Worm (Caenorhabditis elegans) whole organism, L4 larva: ENCODE data around the gene rha-2.

ENCODE experiments used
- F10B5.3 ChIP-seq: sonication (generic microtip); optimal IDR thresholded peaks from 2 replicates; lab custom pipeline; 2016; ENCODE audit warnings: mild to moderate bottlenecking, missing genetic modification characterization, missing compliant biosample characterization
- F44E2.7 ChIP-seq: fragments of 200-800 bp; sonication (Bioruptor generic); IDR thresholded peaks from 2 replicates; pipeline ENCODE4 v2.1.2; 2022; ENCODE audit warnings: missing genetic modification characterization, missing compliant biosample characterization
- F49E8.2 ChIP-seq: sonication (generic microtip); optimal IDR thresholded peaks from 2 replicates; lab custom pipeline; 2016; ENCODE audit warnings: missing compliant biosample characterization, mild to moderate bottlenecking, missing genetic modification characterization, borderline replicate concordance
- T20F7.1 ChIP-seq: fragments of 200-800 bp; sonication (Bioruptor generic); optimal IDR thresholded peaks from 2 replicates; lab custom pipeline; 2018; ENCODE audit warnings: mild to moderate bottlenecking, missing genetic modification characterization, missing compliant biosample characterization
- Y105C5A.15 ChIP-seq: fragments of 200-800 bp; sonication (Bioruptor generic); IDR thresholded peaks from 2 replicates; pipeline ENCODE4 v1.3.6; 2022; ENCODE audit warnings: missing genetic modification characterization, missing compliant biosample characterization
- Y48G9A.11 ChIP-seq: fragments of 200-800 bp; sonication (Bioruptor generic); IDR thresholded peaks from 2 replicates; pipeline ENCODE4 v1.3.6; 2022; ENCODE audit warnings: missing genetic modification reagents, missing genetic modification characterization, missing compliant biosample characterization
- ZK546.5 ChIP-seq, 2 experiments: sonication (generic microtip); optimal IDR thresholded peaks; 2 replicates each; lab custom pipeline; 2017; ENCODE audit warnings: missing biosample characterization in 2 of 2, missing genetic modification characterization in 2 of 2
- aha-1 ChIP-seq: fragments of 150-350 bp; peaks from one replicate; lab custom pipeline; 2014; ENCODE audit warnings: missing biosample characterization, missing genetic modification characterization
- arid-1 ChIP-seq: fragments of 200-800 bp; sonication (Bioruptor generic); conservative IDR thresholded peaks from 2 replicates; pipeline ENCODE4 v1.3.6; 2022; ENCODE audit warnings: missing genetic modification reagents, missing genetic modification characterization, missing compliant biosample characterization
- attf-4 ChIP-seq: sonication (generic microtip); optimal IDR thresholded peaks from 3 replicates; lab custom pipeline; 2017; ENCODE audit warnings: missing biosample characterization, missing genetic modification characterization
- ceh-20 ChIP-seq: fragments of 200-800 bp; sonication (Bioruptor generic); IDR thresholded peaks from 2 replicates; pipeline ENCODE4 v1.3.6; 2022; ENCODE audit warnings: missing genetic modification reagents, missing genetic modification characterization, missing compliant biosample characterization
- ces-1 ChIP-seq: fragments of 150-350 bp; sonication (generic microtip); optimal IDR thresholded peaks from 4 replicates; lab custom pipeline; 2014; ENCODE audit warnings: missing biosample characterization, missing genetic modification reagents, missing genetic modification characterization
- daf-19 ChIP-seq: fragments of 200-800 bp; sonication (Bioruptor generic); conservative IDR thresholded peaks from 2 replicates; pipeline ENCODE4 v1.3.6; 2022; ENCODE audit warnings: missing genetic modification characterization, missing compliant biosample characterization
- dmd-8 ChIP-seq: fragments of 200-800 bp; sonication (Bioruptor generic); IDR thresholded peaks from 2 replicates; pipeline ENCODE4 v1.3.6; 2022; ENCODE audit warnings: missing genetic modification characterization, missing compliant biosample characterization
- dmd-9 ChIP-seq: fragments of 200-800 bp; sonication (Bioruptor generic); IDR thresholded peaks from 2 replicates; pipeline ENCODE4 v1.3.6; 2022; ENCODE audit warnings: missing genetic modification reagents, missing genetic modification characterization, missing compliant biosample characterization
- duxl-1 ChIP-seq: sonication (generic microtip); optimal IDR thresholded peaks from 2 replicates; lab custom pipeline; 2016; ENCODE audit warnings: mild to moderate bottlenecking, missing genetic modification characterization, moderate library complexity, missing compliant biosample characterization; ENCODE audit not compliant: poor library complexity
- hmg-1.1 ChIP-seq: fragments of 200-800 bp; sonication (Bioruptor generic); IDR thresholded peaks from 2 replicates; pipeline ENCODE4 v1.3.6; 2022; ENCODE audit warnings: missing genetic modification reagents, missing genetic modification characterization, missing compliant biosample characterization
- jun-1 ChIP-seq: fragments of 150-350 bp; optimal IDR thresholded peaks from 2 replicates; lab custom pipeline; 2014; ENCODE audit warnings: missing biosample characterization, missing genetic modification reagents, missing genetic modification characterization
- lin-1 ChIP-seq: fragments of 200-800 bp; sonication (Bioruptor generic); IDR thresholded peaks from 2 replicates; pipeline ENCODE4 v1.3.6; 2022; ENCODE audit warnings: missing genetic modification reagents, missing genetic modification characterization, missing compliant biosample characterization
- lin-13 ChIP-seq: fragments of 150-350 bp; optimal IDR thresholded peaks from 2 replicates; lab custom pipeline; 2014; ENCODE audit warnings: missing biosample characterization, missing genetic modification reagents, missing genetic modification characterization
- lin-29 ChIP-seq: fragments of 200-800 bp; sonication (Bioruptor generic); IDR thresholded peaks from 2 replicates; pipeline ENCODE4 v1.3.6; 2022; ENCODE audit warnings: missing genetic modification reagents, missing genetic modification characterization, missing compliant biosample characterization
- lsy-2 ChIP-seq, 2 experiments: fragments of 150-350 bp in 1 of 2; sonication (generic microtip) in 1 of 2; optimal IDR thresholded peaks; 2 replicates each; lab custom pipeline; 2014 to 2017; ENCODE audit warnings: missing biosample characterization in 2 of 2, missing genetic modification characterization in 2 of 2
- mdl-1 ChIP-seq, 2 experiments: fragments of 150-350 bp in 1 of 2; sonication (generic microtip) in 1 of 2; optimal IDR thresholded peaks; 2 replicates each; lab custom pipeline; 2014 to 2017; ENCODE audit warnings: missing biosample characterization in 2 of 2, missing genetic modification characterization in 2 of 2
- mxl-2 ChIP-seq: fragments of 200-800 bp; sonication (Bioruptor generic); conservative IDR thresholded peaks from 2 replicates; pipeline ENCODE4 v1.3.6; 2022; ENCODE audit warnings: missing genetic modification reagents, missing genetic modification characterization, missing compliant biosample characterization
- mxl-3 ChIP-seq: fragments of 200-800 bp; sonication (Bioruptor generic); optimal IDR thresholded peaks from 2 replicates; lab custom pipeline; 2018; ENCODE audit warnings: mild to moderate bottlenecking, missing genetic modification characterization, missing compliant biosample characterization
- nhr-102 ChIP-seq: sonication (generic microtip); optimal IDR thresholded peaks from 2 replicates; lab custom pipeline; 2016; ENCODE audit warnings: mild to moderate bottlenecking, missing genetic modification characterization, moderate library complexity, missing compliant biosample characterization
- nhr-237 ChIP-seq: sonication (generic microtip); optimal IDR thresholded peaks from 2 replicates; lab custom pipeline; 2017; ENCODE audit warnings: missing biosample characterization, missing genetic modification characterization
- nhr-25 ChIP-seq: sonication (generic microtip); optimal IDR thresholded peaks from 2 replicates; lab custom pipeline; 2017; ENCODE audit warnings: missing genetic modification characterization, mild to moderate bottlenecking, missing compliant biosample characterization, antibody characterized with exemption, moderate library complexity, borderline replicate concordance; ENCODE audit not compliant: insufficient read depth
- nhr-28 ChIP-seq: fragments of 150-350 bp; optimal IDR thresholded peaks from 2 replicates; lab custom pipeline; 2014; ENCODE audit warnings: missing biosample characterization, missing genetic modification characterization
- nhr-48 ChIP-seq: sonication (generic microtip); optimal IDR thresholded peaks from 2 replicates; lab custom pipeline; 2016; ENCODE audit warnings: mild to moderate bottlenecking, missing genetic modification characterization, missing compliant biosample characterization
- nhr-6 ChIP-seq: fragments of 150-350 bp; optimal IDR thresholded peaks from 2 replicates; lab custom pipeline; 2014; ENCODE audit warnings: missing biosample characterization, missing genetic modification characterization
- pha-4 ChIP-seq, 2 experiments: fragments of 150-350 bp in 1 of 2; fragments of 200-800 bp in 1 of 2; sonication (Bioruptor generic) in 1 of 2; IDR thresholded peaks in 1 of 2; optimal IDR thresholded peaks in 1 of 2; 2 replicates each; pipeline versions ENCODE4 v1.3.6 to Lab custom; 2014 to 2022; ENCODE audit warnings: missing genetic modification characterization in 2 of 2, missing genetic modification reagents in 2 of 2, missing biosample characterization in 1 of 2, missing compliant biosample characterization in 1 of 2
- php-3 ChIP-seq: fragments of 200-800 bp; sonication (Bioruptor generic); IDR thresholded peaks from 2 replicates; pipeline ENCODE4 v1.3.6; 2022; ENCODE audit warnings: missing genetic modification reagents, missing genetic modification characterization, missing compliant biosample characterization
- rbr-2 ChIP-seq: sonication (generic microtip); optimal IDR thresholded peaks from 2 replicates; lab custom pipeline; 2016; ENCODE audit warnings: missing genotype, missing genetic modification characterization, missing compliant biosample characterization
- sdz-12 ChIP-seq: fragments of 200-800 bp; sonication (Bioruptor generic); optimal IDR thresholded peaks from 2 replicates; lab custom pipeline; 2018; ENCODE audit warnings: mild to moderate bottlenecking, missing genetic modification characterization, missing compliant biosample characterization
- set-16 ChIP-seq: fragments of 200-800 bp; sonication (Bioruptor generic); IDR thresholded peaks from 2 replicates; pipeline ENCODE4 v1.3.6; 2022; ENCODE audit warnings: missing genetic modification reagents, missing genetic modification characterization, missing compliant biosample characterization
- snpc-4 ChIP-seq: fragments of 150-350 bp; optimal IDR thresholded peaks from 2 replicates; lab custom pipeline; 2014; ENCODE audit warnings: missing biosample characterization, missing genetic modification characterization
- spr-1 ChIP-seq: sonication (generic microtip); optimal IDR thresholded peaks from 2 replicates; lab custom pipeline; 2016; ENCODE audit warnings: mild to moderate bottlenecking, missing genetic modification characterization, missing compliant biosample characterization
- unc-130 ChIP-seq: sonication (generic microtip); optimal IDR thresholded peaks from 2 replicates; lab custom pipeline; 2016; ENCODE audit warnings: missing genetic modification reagents, missing genetic modification characterization, missing compliant biosample characterization
- unc-62 ChIP-seq, 3 experiments: fragments of 150-350 bp in 1 of 3; sonication (generic microtip); optimal IDR thresholded peaks in 2 of 3; peaks in 1 of 3; 1 replicate in 1 of 3; 2 replicates in 2 of 3; lab custom pipeline; 2014 to 2017; ENCODE audit warnings: missing biosample characterization in 3 of 3, missing genetic modification characterization in 3 of 3, missing genetic modification reagents in 3 of 3, missing genotype in 1 of 3
- vab-7 ChIP-seq: fragments of 200-800 bp; sonication (Bioruptor generic); IDR thresholded peaks from 2 replicates; pipeline ENCODE4 v1.3.6; 2022; ENCODE audit warnings: missing genetic modification reagents, missing genetic modification characterization, missing compliant biosample characterization
- zfp-2 ChIP-seq: sonication (generic microtip); optimal IDR thresholded peaks from 2 replicates; lab custom pipeline; 2016; ENCODE audit warnings: mild to moderate bottlenecking, missing genetic modification characterization, missing compliant biosample characterization
- zip-11 ChIP-seq: fragments of 200-800 bp; sonication (Bioruptor generic); IDR thresholded peaks from 2 replicates; pipeline ENCODE4 v1.3.6; 2022; ENCODE audit warnings: missing genetic modification characterization, missing compliant biosample characterization
- zip-2 ChIP-seq: fragments of 150-350 bp; optimal IDR thresholded peaks from 2 replicates; lab custom pipeline; 2014; ENCODE audit warnings: missing biosample characterization, missing genetic modification characterization
- ztf-11 ChIP-seq: fragments of 150-350 bp; optimal IDR thresholded peaks from 2 replicates; lab custom pipeline; 2014; ENCODE audit warnings: missing biosample characterization, missing genetic modification characterization
- ztf-7 ChIP-seq: fragments of 150-350 bp; optimal IDR thresholded peaks from 2 replicates; lab custom pipeline; 2014; ENCODE audit warnings: missing biosample characterization, missing genetic modification characterization

Gene rha-2

DNA sequence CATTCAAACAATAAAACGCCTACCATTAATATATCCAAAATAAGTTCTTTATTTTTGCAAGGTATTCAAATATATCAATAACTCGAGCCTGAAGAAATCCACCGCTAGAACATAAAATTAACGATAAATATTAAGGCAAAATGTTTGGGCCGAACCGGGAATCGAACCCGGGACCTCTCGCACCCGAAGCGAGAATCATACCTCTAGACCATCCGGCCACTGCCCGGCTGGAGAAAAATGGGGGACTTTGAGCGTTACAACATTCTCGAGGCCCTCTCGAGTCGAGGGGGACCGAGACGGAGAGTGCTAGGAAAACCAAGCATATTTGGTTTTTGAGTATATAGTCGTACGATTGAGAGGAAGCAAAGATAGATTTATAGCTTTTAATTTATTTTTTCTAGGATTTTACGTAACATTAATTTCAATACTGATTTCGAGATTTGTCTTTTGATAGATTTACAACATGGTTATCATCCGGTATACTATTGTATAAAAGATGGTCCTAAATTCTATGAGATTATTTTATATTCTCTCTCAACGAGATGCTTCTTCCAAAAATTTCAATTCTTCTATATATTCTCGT lies 36.0 kb upstream of the rha-2 start, which contains the start of gene flp-23 (continued):
- no peak for TF ChIP-seq lin-1 (GFP tag; lab: Robert Waterston, UW)
- TF ChIP-seq rbr-2 (tag; lab: Kevin White, UChicago), result peak; percentile 35
- no peak for TF ChIP-seq ces-1 (GFP tag; lab: Kevin White, UChicago)
- peak; percentile 52; the same call in 1 of the 2 replicates for TF ChIP-seq pha-4 (GFP tag; IDR thresholded peaks at IDR 0.05; lab: Robert Waterston, UW)
- no peak for TF ChIP-seq pha-4 (tag; optimal IDR thresholded peaks at IDR 0.05; lab: Kevin White, UChicago)
- TF ChIP-seq attf-4 (tag; lab: Kevin White, UChicago), result no peak
- TF ChIP-seq snpc-4 (tag; lab: Kevin White, UChicago), result no peak
- TF ChIP-seq mdl-1 (tag; optimal IDR thresholded peaks at IDR 0.05; lab: Kevin White, UChicago), result no peak
- no peak for TF ChIP-seq nhr-237
- TF ChIP-seq lin-29 (GFP tag; lab: Robert Waterston, UW), result no peak
- TF ChIP-seq zfp-2 (tag; lab: Kevin White, UChicago), result no peak
- TF ChIP-seq F49E8.2 (tag; lab: Kevin White, UChicago), result no peak
- peak; percentile 29 for TF ChIP-seq unc-130 (GFP tag; lab: Kevin White, UChicago)
- TF ChIP-seq nhr-28 (tag; lab: Kevin White, UChicago), result no peak
- no peak for TF ChIP-seq spr-1 (tag; lab: Kevin White, UChicago)
- no peak for TF ChIP-seq nhr-48
- TF ChIP-seq lin-13 (GFP tag; lab: Kevin White, UChicago), result peak; percentile 62
- no peak for TF ChIP-seq T20F7.1
- TF ChIP-seq ceh-20 (GFP tag; lab: Robert Waterston, UW), result 0 out of 2 replicates have a peak, but pooled peaks have one; percentile 9
- peak; percentile 68 for TF ChIP-seq set-16
- no peak for TF ChIP-seq zip-11 (GFP tag; lab: Robert Waterston, UW)
- TF ChIP-seq sdz-12, result no peak
- no peak for TF ChIP-seq nhr-25 (tag; lab: Kevin White, UChicago)
- no peak for TF ChIP-seq dmd-9 (GFP tag; lab: Robert Waterston, UW)
- peak; percentile 67; the same call in 1 of the 2 replicates for TF ChIP-seq vab-7
- no peak for TF ChIP-seq Y48G9A.11 (GFP tag; lab: Robert Waterston, UW)
- TF ChIP-seq mxl-2 (GFP tag; lab: Robert Waterston, UW), result no peak
- TF ChIP-seq aha-1 (tag; lab: Kevin White, UChicago), result peak; percentile 98
- TF ChIP-seq jun-1, result no peak
- TF ChIP-seq ztf-11, result no peak

DNA sequence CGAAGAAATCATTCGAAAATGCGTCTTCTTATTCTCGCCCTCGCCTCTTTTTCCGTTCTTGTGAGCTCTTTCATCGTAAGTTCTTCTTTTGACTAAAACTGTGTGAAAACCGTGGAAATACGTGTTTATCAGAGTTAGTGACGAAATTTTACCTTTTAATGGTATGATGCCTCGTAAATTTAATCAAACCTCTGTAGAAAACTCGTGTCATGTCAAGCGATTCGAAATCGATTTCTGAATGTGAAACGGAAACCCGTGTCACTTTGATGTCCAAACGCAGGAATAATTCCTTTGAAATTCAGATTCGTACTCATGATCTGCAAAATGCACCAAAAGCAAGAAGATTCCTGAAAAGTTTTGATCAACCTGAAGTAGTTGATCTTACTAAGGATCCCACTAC lies 34.2 kb upstream of the rha-2 start, which contains the start of gene F22B7.3:
Gene F22B7.3, plus strand, starts transcription at position 301 of the 400 bp plus-strand sequence.
- no peak for TF ChIP-seq lin-29 (GFP tag; lab: Robert Waterston, UW)
- no peak for TF ChIP-seq mdl-1 (tag; optimal IDR thresholded peaks at IDR 0.05; lab: Kevin White, UChicago)
- TF ChIP-seq unc-62 (GFP tag; optimal IDR thresholded peaks at IDR 0.05 in 1 of 2; lab: Kevin White, UChicago), result peak in 1 of 2 experiments; percentile 38
- TF ChIP-seq unc-62 (tag; optimal IDR thresholded peaks at IDR 0.05; lab: Kevin White, UChicago), result no peak

DNA sequence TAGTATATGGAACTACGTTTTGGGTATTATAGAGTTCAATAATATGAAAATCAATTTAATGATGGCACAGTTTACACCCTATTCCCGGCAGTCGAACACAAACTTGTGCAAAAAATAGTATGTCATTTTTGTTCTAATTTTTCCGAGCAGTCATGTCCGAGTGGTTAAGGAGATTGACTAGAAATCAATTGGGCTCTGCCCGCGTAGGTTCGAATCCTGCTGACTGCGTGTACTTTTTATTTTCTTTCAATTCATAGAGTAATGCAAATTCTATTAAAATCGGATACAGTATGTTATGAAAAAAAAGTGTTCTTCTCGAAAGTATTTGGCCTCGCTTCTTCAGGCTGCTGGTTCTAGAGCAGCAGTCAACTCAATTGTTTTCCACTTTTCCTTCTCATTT lies 31.7 kb upstream of the rha-2 start:
- TF ChIP-seq mxl-3, result no peak
- 0 out of 2 replicates have a peak, but pooled peaks have one; percentile 60 for TF ChIP-seq F44E2.7 (GFP tag; lab: Robert Waterston, UW)
- TF ChIP-seq nhr-6 (tag; lab: Kevin White, UChicago), result no peak
- TF ChIP-seq arid-1 (GFP tag; lab: Robert Waterston, UW), result no peak; the same call in 1 of the 2 replicates
- TF ChIP-seq nhr-25 (tag; lab: Kevin White, UChicago), result no peak
- TF ChIP-seq hmg-1.1 (GFP tag; lab: Robert Waterston, UW), result 0 out of 2 replicates have a peak, but pooled peaks have one; percentile 12
- TF ChIP-seq Y105C5A.15 (GFP tag; lab: Robert Waterston, UW), result no peak
- no peak for TF ChIP-seq duxl-1
- no peak for TF ChIP-seq lsy-2 (tag; optimal IDR thresholded peaks at IDR 0.05; lab: Kevin White, UChicago)
- TF ChIP-seq F10B5.3 (tag; lab: Kevin White, UChicago), result no peak
- TF ChIP-seq ZK546.5 (tag; optimal IDR thresholded peaks at IDR 0.05; lab: Kevin White, UChicago), result no peak
- no peak for TF ChIP-seq nhr-102
- TF ChIP-seq ces-1 (GFP tag; lab: Kevin White, UChicago), result no peak
- TF ChIP-seq daf-19 (GFP tag; lab: Robert Waterston, UW), result no peak
- no peak for TF ChIP-seq php-3 (GFP tag; lab: Robert Waterston, UW)
- no peak for TF ChIP-seq dmd-8 (GFP tag; lab: Robert Waterston, UW)
- peak; percentile 71 for TF ChIP-seq vab-7
- no peak for TF ChIP-seq zip-2 (tag; lab: Kevin White, UChicago)
- no peak; the same call in 1 of the 2 replicates for TF ChIP-seq Y48G9A.11 (GFP tag; lab: Robert Waterston, UW)
- no peak for TF ChIP-seq ztf-7 (tag; lab: Kevin White, UChicago)
- no peak for TF ChIP-seq F49E8.2 (tag; lab: Kevin White, UChicago)
